Worm (Caenorhabditis elegans) whole organism, midembryonic: ENCODE results near the gene pudl-2.

ENCODE experiments used
- T22C8.4 ChIP-seq: fragments of 200-800 bp; sonication (Bioruptor generic); IDR thresholded peaks from 2 replicates; pipeline ENCODE4 v1.3.6; 2022; ENCODE audit warnings: missing genetic modification characterization, missing compliant biosample characterization
- cog-1 ChIP-seq: sonication (generic microtip); optimal IDR thresholded peaks from 2 replicates; lab custom pipeline; 2016; ENCODE audit warnings: missing genetic modification characterization, missing compliant biosample characterization
- flt-1 ChIP-seq: fragments of 200-800 bp; sonication (Bioruptor generic); IDR thresholded peaks from 2 replicates; pipeline ENCODE4 v1.3.6; 2022; ENCODE audit warnings: missing genetic modification characterization, missing compliant biosample characterization
- klf-2 ChIP-seq: fragments of 200-800 bp; sonication (Bioruptor generic); conservative IDR thresholded peaks from 2 replicates; pipeline ENCODE4 v1.3.6; 2022; ENCODE audit warnings: missing genetic modification reagents, missing genetic modification characterization, missing compliant biosample characterization
- med-1 ChIP-seq: sonication (generic microtip); optimal IDR thresholded peaks from 2 replicates; lab custom pipeline; 2017; ENCODE audit warnings: missing genetic modification characterization, mild to moderate bottlenecking, missing compliant biosample characterization, antibody characterized with exemption, missing genetic modification reagents; ENCODE audit not compliant: insufficient read depth
- ref-1 ChIP-seq: fragments of 200-800 bp; sonication (Bioruptor generic); conservative IDR thresholded peaks from 2 replicates; pipeline ENCODE4 v1.3.6; 2022; ENCODE audit warnings: missing genetic modification reagents, missing genetic modification characterization, missing compliant biosample characterization
- tab-1 ChIP-seq: fragments of 200-800 bp; sonication (Bioruptor generic); IDR thresholded peaks from 2 replicates; pipeline ENCODE4 v1.3.6; 2022; ENCODE audit warnings: missing genetic modification characterization, missing compliant biosample characterization
- ztf-23 ChIP-seq: fragments of 200-800 bp; sonication (Bioruptor generic); IDR thresholded peaks from 2 replicates; pipeline ENCODE4 v1.3.6; 2022; ENCODE audit warnings: missing genetic modification reagents, missing genetic modification characterization, missing compliant biosample characterization
- ztf-29 ChIP-seq: fragments of 200-800 bp; sonication (Bioruptor generic); IDR thresholded peaks from 2 replicates; pipeline ENCODE4 v1.3.6; 2022; ENCODE audit warnings: missing genetic modification reagents, missing genetic modification characterization, missing compliant biosample characterization

ce11 chrIV:2825460-2826103 is 9.0 kb upstream of the pudl-2 start:
- TF ChIP-seq klf-2 (GFP tag; lab: Robert Waterston, UW), result no peak
- TF ChIP-seq cog-1, result no peak
- TF ChIP-seq ztf-29 (GFP tag; lab: Robert Waterston, UW), result no peak
- TF ChIP-seq ztf-23 (GFP tag; lab: Robert Waterston, UW), result no peak
- TF ChIP-seq flt-1 (GFP tag; lab: Robert Waterston, UW), result no peak
- TF ChIP-seq med-1 (GFP tag; lab: Kevin White, UChicago), result no peak
- no peak for TF ChIP-seq T22C8.4 (GFP tag; lab: Robert Waterston, UW)
- no peak for TF ChIP-seq ref-1 (GFP tag; lab: Robert Waterston, UW)
- TF ChIP-seq tab-1 (GFP tag; lab: Robert Waterston, UW), result no peak
